Worm (Caenorhabditis elegans) whole organism, L1 larva: Measurements from ENCODE around the gene catp-6.

Experiments
- ama-1 ChIP-seq: fragments of 150-350 bp; optimal IDR thresholded peaks from 2 replicates; lab custom pipeline; 2014
- elt-3 ChIP-seq, 6 experiments: fragments of 150-350 bp in 1 of 6; sonication (generic microtip); optimal IDR thresholded peaks; 2 replicates each; lab custom pipeline; 2017 to 2018; ENCODE audit warnings: missing biosample characterization in 6 of 6, missing genetic modification characterization in 6 of 6, inconsistent platforms in 1 of 6

- TF ChIP-seq ama-1 (lab: Kevin White, UChicago), result no peak
- TF ChIP-seq elt-3 (tag; optimal IDR thresholded peaks at IDR 0.05; lab: Kevin White, UChicago), result no peak
Measured at ce11 chrIV:9852818-9853466, 28.6 kb upstream of the catp-6 start.
